Worm (Caenorhabditis elegans) whole organism, L2 larva: Measurements from ENCODE around the gene clec-264.

ENCODE experiments used
- alr-1 ChIP-seq: fragments of 150-350 bp; optimal IDR thresholded peaks from 2 replicates; lab custom pipeline; 2014; ENCODE audit warnings: missing biosample characterization, missing genetic modification characterization
- aly-2 ChIP-seq: fragments of 150-350 bp; optimal IDR thresholded peaks from 2 replicates; lab custom pipeline; 2014; ENCODE audit warnings: missing biosample characterization, missing genetic modification characterization
- lsy-2 ChIP-seq, 2 experiments: fragments of 150-350 bp in 1 of 2; sonication (generic microtip) in 1 of 2; optimal IDR thresholded peaks; 2 replicates each; lab custom pipeline; 2014 to 2017; ENCODE audit warnings: missing biosample characterization in 2 of 2, missing genetic modification characterization in 2 of 2
- mab-5 ChIP-seq: fragments of 150-350 bp; optimal IDR thresholded peaks from 2 replicates; lab custom pipeline; 2014; ENCODE audit warnings: missing biosample characterization, missing genetic modification characterization
- nhr-77 ChIP-seq: fragments of 150-350 bp; optimal IDR thresholded peaks from 2 replicates; lab custom pipeline; 2014; ENCODE audit warnings: missing biosample characterization, missing genetic modification characterization
- peb-1 ChIP-seq: fragments of 150-350 bp; optimal IDR thresholded peaks from 2 replicates; lab custom pipeline; 2014; ENCODE audit warnings: missing biosample characterization, missing genetic modification characterization
- sem-4 ChIP-seq: fragments of 150-350 bp; optimal IDR thresholded peaks from 2 replicates; lab custom pipeline; 2014; ENCODE audit warnings: missing biosample characterization, missing genetic modification reagents, missing genetic modification characterization
- skn-1 ChIP-seq: sonication (generic microtip); optimal IDR thresholded peaks from 2 replicates; lab custom pipeline; 2017; ENCODE audit warnings: missing biosample characterization, missing genetic modification characterization
- snpc-4 ChIP-seq: fragments of 150-350 bp; optimal IDR thresholded peaks from 2 replicates; lab custom pipeline; 2014; ENCODE audit warnings: missing biosample characterization, missing genetic modification characterization
- unc-55 ChIP-seq: fragments of 150-350 bp; sonication (generic microtip); optimal IDR thresholded peaks from 3 replicates; lab custom pipeline; 2014; ENCODE audit warnings: missing biosample characterization, missing genetic modification reagents, missing genetic modification characterization
- zag-1 ChIP-seq: fragments of 150-350 bp; optimal IDR thresholded peaks from 2 replicates; lab custom pipeline; 2014; ENCODE audit warnings: missing biosample characterization, missing genetic modification characterization
- ztf-11 ChIP-seq: sonication (generic microtip); optimal IDR thresholded peaks from 2 replicates; lab custom pipeline; 2017; ENCODE audit warnings: missing biosample characterization, missing genetic modification characterization

ce11 chrV:20841484-20841883, 9.0 kb downstream of the clec-264 start:
- TF ChIP-seq snpc-4 (tag; lab: Kevin White, UChicago) (no peak), lsy-2 (tag; optimal IDR thresholded peaks at IDR 0.05; lab: Kevin White, UChicago) (no peak), mab-5 (no peak), unc-55 (GFP tag; lab: Kevin White, UChicago) (no peak), aly-2 (no peak), alr-1 (tag; lab: Kevin White, UChicago) (no peak), skn-1 (tag; lab: Kevin White, UChicago) (no peak), ztf-11 (tag; lab: Kevin White, UChicago) (no peak), nhr-77 (tag; lab: Kevin White, UChicago) (no peak), peb-1 (no peak), sem-4 (tag; lab: Kevin White, UChicago) (no peak), zag-1 (tag; lab: Kevin White, UChicago) (no peak)
